Worm (Caenorhabditis elegans): Measurements from ENCODE around the gene T10C6.16.

DNA sequence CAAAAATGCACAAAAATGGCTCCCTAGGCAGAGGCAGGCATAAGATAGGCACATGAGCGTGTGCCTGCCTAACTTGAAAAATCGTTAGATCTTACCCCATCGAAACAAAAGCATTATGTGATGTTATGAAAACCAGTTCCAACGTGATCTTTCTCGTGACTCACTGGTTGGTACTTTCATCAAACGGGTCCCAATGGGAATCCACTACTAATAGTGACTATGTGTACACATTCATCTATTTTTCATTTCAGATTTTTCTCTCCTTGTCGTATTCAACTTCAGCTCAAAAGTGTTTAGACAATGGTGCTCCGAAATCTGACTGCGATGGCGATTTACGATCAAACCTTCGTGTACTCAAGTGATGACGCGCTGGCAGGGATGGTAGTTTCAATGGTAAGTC, 15.1 kb downstream of the T10C6.16 start, which contains the start of gene srx-43:
- TF ChIP-seq flt-1 (GFP tag; IDR thresholded peaks at IDR 0.05) (no peak), tab-1 (GFP tag; IDR thresholded peaks at IDR 0.05) (no peak), ztf-23 (GFP tag; IDR thresholded peaks at IDR 0.05) (no peak), cog-1 (tag; optimal IDR thresholded peaks at IDR 0.05) (no peak), ref-1 (GFP tag; conservative IDR thresholded peaks at IDR 0.05) (no peak), med-1 (GFP tag; optimal IDR thresholded peaks at IDR 0.05; ENCODE audit: insufficient read depth) (no peak), T22C8.4 (GFP tag; IDR thresholded peaks at IDR 0.05) (no peak), ztf-29 (GFP tag; IDR thresholded peaks at IDR 0.05) (no peak)
